Fruit fly (Drosophila melanogaster) whole organism, embryonic: Measurements from ENCODE around the gene CG11617.

Experiments
- Adf1 ChIP-seq: fragments of 200-800 bp; sonication (Bioruptor generic); IDR thresholded peaks from 2 replicates; pipeline ENCODE4 v1.3.6; 2022; ENCODE audit warnings: missing biosample characterization, missing genetic modification characterization
- Antp ChIP-seq: fragments of 200-800 bp; sonication (Bioruptor generic); optimal IDR thresholded peaks from 3 replicates; lab custom pipeline; 2016; ENCODE audit warnings: missing biosample characterization, missing genetic modification characterization
- Bteb2 ChIP-seq: fragments of 200-800 bp; sonication (Bioruptor generic); optimal IDR thresholded peaks from 2 replicates; lab custom pipeline; 2016; ENCODE audit warnings: missing biosample characterization, missing genetic modification characterization
- CG10959 ChIP-seq: fragments of 200-800 bp; sonication (Bioruptor generic); IDR thresholded peaks from 2 replicates; pipeline ENCODE4 v1.3.6; 2022; ENCODE audit warnings: missing biosample characterization, missing genetic modification characterization
- CG11504 ChIP-seq: fragments of 200-800 bp; sonication (Bioruptor generic); optimal IDR thresholded peaks from 3 replicates; lab custom pipeline; 2019; ENCODE audit warnings: missing biosample characterization, mild to moderate bottlenecking, missing genetic modification characterization, moderate library complexity
- CG12391 ChIP-seq: fragments of 200-800 bp; sonication (Bioruptor generic); optimal IDR thresholded peaks from 3 replicates; lab custom pipeline; 2018; ENCODE audit warnings: missing biosample characterization, mild to moderate bottlenecking, missing genetic modification characterization, moderate library complexity
- CG12769 ChIP-seq: fragments of 200-800 bp; sonication (Bioruptor generic); optimal IDR thresholded peaks from 2 replicates; lab custom pipeline; 2019; ENCODE audit warnings: missing biosample characterization, mild to moderate bottlenecking, missing genetic modification characterization, moderate library complexity
- CG13287 ChIP-seq: fragments of 200-800 bp; sonication (Bioruptor generic); IDR thresholded peaks from 2 replicates; pipeline ENCODE4 v1.3.6; 2022; ENCODE audit warnings: missing biosample characterization, missing genetic modification characterization; ENCODE audit not compliant: partially characterized antibody
- CG13424 ChIP-seq: fragments of 200-800 bp; sonication (Bioruptor generic); optimal IDR thresholded peaks from 2 replicates; lab custom pipeline; 2019; ENCODE audit warnings: missing biosample characterization, mild to moderate bottlenecking, missing genetic modification characterization, moderate library complexity
- CG1647 ChIP-seq: fragments of 200-800 bp; sonication (Bioruptor generic); optimal IDR thresholded peaks from 3 replicates; lab custom pipeline; 2016; ENCODE audit warnings: missing biosample characterization, missing genetic modification characterization
- CG18011 ChIP-seq: fragments of 200-800 bp; sonication (Bioruptor generic); optimal IDR thresholded peaks from 2 replicates; lab custom pipeline; 2017; ENCODE audit warnings: missing biosample characterization, missing genetic modification characterization, mild to moderate bottlenecking, moderate library complexity, missing genotype
- CG18476 ChIP-seq: fragments of 200-800 bp; sonication (Bioruptor generic); optimal IDR thresholded peaks from 2 replicates; lab custom pipeline; 2016; ENCODE audit warnings: missing biosample characterization, mild to moderate bottlenecking, missing genetic modification characterization
- CG18764 ChIP-seq: fragments of 200-800 bp; sonication (Bioruptor generic); optimal IDR thresholded peaks from 3 replicates; lab custom pipeline; 2016; ENCODE audit warnings: missing biosample characterization, missing genetic modification characterization
- CG3726 ChIP-seq: fragments of 200-800 bp; sonication (Bioruptor generic); IDR thresholded peaks from 3 replicates; pipeline ENCODE4, ENCODE4 v1.3.6; 2022; ENCODE audit warnings: missing biosample characterization, missing genetic modification characterization
- CG3995 ChIP-seq: fragments of 200-800 bp; sonication (Bioruptor generic); optimal IDR thresholded peaks from 3 replicates; lab custom pipeline; 2016; ENCODE audit warnings: missing biosample characterization, missing genetic modification characterization
- CG4360 ChIP-seq: fragments of 200-800 bp; sonication (Bioruptor generic); IDR thresholded peaks from 2 replicates; pipeline ENCODE4 v1.3.6; 2022; ENCODE audit warnings: missing biosample characterization, missing genetic modification characterization
- CG6272 ChIP-seq: fragments of 200-800 bp; sonication (Bioruptor generic); IDR thresholded peaks from 2 replicates; pipeline ENCODE4 v1.3.6; 2022; ENCODE audit warnings: missing biosample characterization, missing genetic modification characterization
- CG6683 ChIP-seq: fragments of 200-800 bp; sonication (Bioruptor generic); optimal IDR thresholded peaks from 2 replicates; lab custom pipeline; 2017; ENCODE audit warnings: missing biosample characterization, mild to moderate bottlenecking, missing genetic modification characterization, missing genetic modification reagents
- CG8290 ChIP-seq, 3 experiments: fragments of 200-800 bp; sonication (Bioruptor generic); optimal IDR thresholded peaks; 2 replicates each; lab custom pipeline; 2016 to 2019; ENCODE audit warnings: missing biosample characterization in 3 of 3, missing genetic modification characterization in 3 of 3, mild to moderate bottlenecking in 2 of 3, moderate library complexity in 1 of 3
- Camta ChIP-seq: fragments of 200-800 bp; sonication (Bioruptor generic); optimal IDR thresholded peaks from 2 replicates; lab custom pipeline; 2016; ENCODE audit warnings: missing biosample characterization, missing genetic modification characterization
- D19B ChIP-seq: fragments of 200-800 bp; sonication (Bioruptor generic); optimal IDR thresholded peaks from 2 replicates; lab custom pipeline; 2017; ENCODE audit warnings: missing biosample characterization, mild to moderate bottlenecking, missing genetic modification characterization
- Gug ChIP-seq: fragments of 200-800 bp; sonication (Bioruptor generic); IDR thresholded peaks from 4 replicates; pipeline ENCODE4 v1.3.6; 2022; ENCODE audit warnings: missing biosample characterization, missing genetic modification characterization
- Med ChIP-seq: fragments of 200-800 bp; sonication (Bioruptor generic); peaks from one replicate; lab custom pipeline; 2016; ENCODE audit warnings: missing biosample characterization, missing genetic modification characterization, mild to moderate bottlenecking, inconsistent platforms, moderate library complexity
- Oli ChIP-seq: fragments of 200-800 bp; sonication (Bioruptor generic); optimal IDR thresholded peaks from 2 replicates; lab custom pipeline; 2018; ENCODE audit warnings: missing biosample characterization, mild to moderate bottlenecking, missing genetic modification characterization, moderate library complexity
- Pdp1 ChIP-seq, 2 experiments: fragments of 200-800 bp; sonication (Bioruptor generic); optimal IDR thresholded peaks; 3 replicates each; lab custom pipeline; 2016; ENCODE audit warnings: missing biosample characterization in 2 of 2, missing genetic modification characterization in 2 of 2, mild to moderate bottlenecking in 1 of 2, moderate library complexity in 1 of 2
- Trl ChIP-seq, 3 experiments: fragments of >200 bp in 2 of 3; fragments of 200-800 bp in 1 of 3; sonication (Bioruptor generic) in 1 of 3; optimal IDR thresholded peaks; 2 replicates in 1 of 3; 3 replicates in 2 of 3; lab custom pipeline; 2016 to 2017; ENCODE audit warnings: missing biosample characterization in 1 of 3, missing genetic modification characterization in 1 of 3
- abd-A ChIP-seq: fragments of 200-800 bp; sonication (Bioruptor generic); optimal IDR thresholded peaks from 3 replicates; lab custom pipeline; 2019; ENCODE audit warnings: missing biosample characterization, mild to moderate bottlenecking, missing genetic modification characterization, moderate library complexity
- ase ChIP-seq: fragments of 200-800 bp; sonication (Bioruptor generic); IDR thresholded peaks from 3 replicates; pipeline ENCODE4 v1.3.6; 2022; ENCODE audit warnings: missing biosample characterization, missing genetic modification characterization
- chinmo ChIP-seq: fragments of 200-800 bp; sonication (Bioruptor generic); IDR thresholded peaks from 4 replicates; pipeline ENCODE4 v1.3.6; 2022; ENCODE audit warnings: missing biosample characterization, missing genetic modification characterization; ENCODE audit not compliant: partially characterized antibody
- chn ChIP-seq: fragments of 200-800 bp; sonication (Bioruptor generic); optimal IDR thresholded peaks from 2 replicates; lab custom pipeline; 2016; ENCODE audit warnings: missing biosample characterization, missing genetic modification characterization
- dysf ChIP-seq: fragments of 200-800 bp; sonication (Bioruptor generic); IDR thresholded peaks from 3 replicates; pipeline ENCODE4 v1.3.6; 2022; ENCODE audit warnings: missing biosample characterization, missing genetic modification characterization
- esg ChIP-seq: fragments of 200-800 bp; sonication (Bioruptor generic); conservative IDR thresholded peaks from 2 replicates; pipeline ENCODE4 v1.3.6; 2022; ENCODE audit warnings: missing biosample characterization, missing genetic modification characterization
- ewg ChIP-seq: fragments of 200-800 bp; sonication (Bioruptor generic); optimal IDR thresholded peaks from 3 replicates; lab custom pipeline; 2017; ENCODE audit warnings: mild to moderate bottlenecking, missing biosample characterization, missing genetic modification reagents, missing genetic modification characterization
- fu2 ChIP-seq: fragments of 200-800 bp; sonication (Bioruptor generic); optimal IDR thresholded peaks from 2 replicates; lab custom pipeline; 2016; ENCODE audit warnings: missing biosample characterization, missing genetic modification characterization
- mirr ChIP-seq: fragments of 200-800 bp; sonication (Bioruptor generic); optimal IDR thresholded peaks from 3 replicates; lab custom pipeline; 2018; ENCODE audit warnings: missing biosample characterization, mild to moderate bottlenecking, missing genetic modification characterization
- nerfin-1 ChIP-seq: fragments of 200-800 bp; sonication (Bioruptor generic); optimal IDR thresholded peaks from 3 replicates; lab custom pipeline; 2019; ENCODE audit warnings: missing biosample characterization, mild to moderate bottlenecking, missing genetic modification characterization, moderate library complexity
- pros ChIP-seq: fragments of 200-800 bp; sonication (Bioruptor generic); optimal IDR thresholded peaks from 3 replicates; lab custom pipeline; 2019; ENCODE audit warnings: missing biosample characterization, mild to moderate bottlenecking, missing genetic modification characterization, moderate library complexity
- psq ChIP-seq: fragments of 200-800 bp; sonication (Bioruptor generic); optimal IDR thresholded peaks from 2 replicates; lab custom pipeline; 2017; ENCODE audit warnings: missing biosample characterization, missing genetic modification characterization
- scrt ChIP-seq: fragments of 200-800 bp; sonication (Bioruptor generic); optimal IDR thresholded peaks from 2 replicates; lab custom pipeline; 2018; ENCODE audit warnings: missing biosample characterization, mild to moderate bottlenecking, missing genetic modification characterization, moderate library complexity
- wdn ChIP-seq: fragments of 200-800 bp; sonication (Bioruptor generic); IDR thresholded peaks from 2 replicates; pipeline ENCODE4 v1.3.6; 2022; ENCODE audit warnings: missing biosample characterization, missing genetic modification characterization
- wek ChIP-seq: fragments of 200-800 bp; sonication (Bioruptor generic); optimal IDR thresholded peaks from 3 replicates; lab custom pipeline; 2018; ENCODE audit warnings: missing biosample characterization, mild to moderate bottlenecking, missing genetic modification characterization, moderate library complexity

Gene CG11617

DNA sequence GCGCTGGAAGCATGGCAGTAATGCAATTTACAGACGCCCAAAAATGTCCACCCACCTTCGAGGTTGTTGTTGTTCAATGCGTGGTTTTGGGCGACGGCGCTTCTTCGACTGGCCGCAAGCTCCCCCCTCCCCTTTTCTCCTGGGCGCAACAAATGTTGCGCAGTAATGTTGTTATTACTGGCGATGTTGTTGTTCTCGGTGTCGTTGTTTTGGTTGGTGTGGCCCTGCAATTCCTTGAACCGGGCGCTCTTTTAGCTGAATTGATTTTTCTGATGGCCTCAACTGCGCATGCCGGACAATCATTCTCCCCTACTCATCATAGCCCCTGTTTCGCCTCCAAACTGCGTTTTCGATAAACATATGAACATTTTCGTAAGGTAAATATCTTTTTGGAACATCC lies 26.1 kb downstream of the CG11617 start (continued):
- no peak for TF ChIP-seq CG3726 (GFP tag; lab: Robert Waterston, UW)
- no peak for TF ChIP-seq CG3995 (GFP tag; lab: Kevin White, UChicago)
- peak; percentile 86 for TF ChIP-seq scrt (GFP tag; lab: Kevin White, UChicago)
- TF ChIP-seq ewg, result peak; percentile 51
- no peak for TF ChIP-seq CG8290 (GFP tag; optimal IDR thresholded peaks at IDR 0.05; lab: Kevin White, UChicago)
- no peak for TF ChIP-seq CG8290 (tag; optimal IDR thresholded peaks at IDR 0.05; lab: Kevin White, UChicago)
- no peak for TF ChIP-seq D19B (GFP tag; lab: Kevin White, UChicago)
- 0 out of 2 replicates have a peak, but pooled peaks have one; percentile 36 for TF ChIP-seq CG4360
- peak; percentile 84 for TF ChIP-seq abd-A (tag; lab: Kevin White, UChicago)

DNA sequence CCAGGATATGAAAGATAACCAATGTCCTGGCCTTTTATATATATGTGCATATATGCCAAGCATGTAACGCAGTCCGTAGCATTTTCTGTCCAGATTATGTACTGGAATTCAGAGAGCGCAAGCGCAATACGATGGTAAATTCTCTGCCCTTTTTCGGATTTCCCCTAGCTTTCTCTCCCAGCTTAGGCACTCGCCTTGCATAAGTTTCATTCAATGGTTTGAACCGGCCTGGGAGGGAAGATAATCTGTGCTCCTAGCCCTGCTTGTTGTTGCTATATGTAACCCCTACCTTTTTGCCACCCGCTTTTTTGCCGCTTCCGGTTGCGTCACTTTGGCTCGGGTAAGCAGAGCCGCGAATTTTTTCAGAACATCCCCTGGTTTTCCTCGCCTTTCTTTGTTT lies 28.0 kb downstream of the CG11617 start:
- TF ChIP-seq chn (GFP tag; lab: Kevin White, UChicago) (no peak), pros (GFP tag; lab: Kevin White, UChicago) (peak; percentile 11), Oli (no peak), CG1647 (GFP tag; lab: Kevin White, UChicago) (no peak), CG6272 (GFP tag; lab: Robert Waterston, UW) (no peak), Trl (optimal IDR thresholded peaks at IDR 0.05; lab: Kevin White, UChicago) (peak in 1 of 2 experiments; percentile 17), Trl (GFP tag; optimal IDR thresholded peaks at IDR 0.05; lab: Kevin White, UChicago) (no peak), mirr (GFP tag; lab: Kevin White, UChicago) (no peak), CG18764 (no peak), dysf (GFP tag; lab: Robert Waterston, UW) (no peak), nerfin-1 (tag; lab: Kevin White, UChicago) (peak; percentile 74), CG18011 (GFP tag; lab: Kevin White, UChicago) (no peak), abd-A (tag; lab: Kevin White, UChicago) (peak; percentile 35), CG10959 (GFP tag; lab: Robert Waterston, UW) (no peak), CG13287 (GFP tag; lab: Robert Waterston, UW) (no peak), Bteb2 (GFP tag; lab: Kevin White, UChicago) (no peak), CG13424 (tag; lab: Kevin White, UChicago) (no peak), CG12769 (tag; lab: Kevin White, UChicago) (no peak), wek (no peak), Antp (GFP tag; lab: Kevin White, UChicago) (no peak), CG18476 (no peak), CG12391 (no peak), Gug (GFP tag; lab: Robert Waterston, UW) (no peak), psq (GFP tag; lab: Kevin White, UChicago) (no peak), chinmo (0 out of 4 replicates have a peak, but pooled peaks have one; percentile 64), CG6683 (GFP tag; lab: Kevin White, UChicago) (no peak), Pdp1 (GFP tag; optimal IDR thresholded peaks at IDR 0.05; lab: Kevin White, UChicago) (peak in 1 of 2 experiments; percentile 66), esg (GFP tag; lab: Robert Waterston, UW) (no peak), CG4360 (peak; percentile 42), Med (GFP tag; lab: Kevin White, UChicago) (peak; percentile 56), Camta (GFP tag; lab: Kevin White, UChicago) (no peak), ase (GFP tag; lab: Robert Waterston, UW) (no peak), Adf1 (0 out of 2 replicates have a peak, but pooled peaks have one; percentile 6), fu2 (GFP tag; lab: Kevin White, UChicago) (no peak), wdn (no peak), CG11504 (tag; lab: Kevin White, UChicago) (peak; percentile 24)
